Fruit fly (Drosophila melanogaster) whole organism, embryonic: Measurements from ENCODE around the gene Creld.

ENCODE experiments used
- B-H1 ChIP-seq: fragments of 200-800 bp; sonication (Bioruptor generic); IDR thresholded peaks from 3 replicates; pipeline ENCODE4 v1.3.6; 2022; ENCODE audit warnings: missing biosample characterization, missing genetic modification characterization
- BEAF-32 ChIP-seq: fragments of 200-800 bp; sonication (Bioruptor generic); optimal IDR thresholded peaks from 3 replicates; lab custom pipeline; 2017; ENCODE audit warnings: missing biosample characterization, missing genetic modification characterization, mild to moderate bottlenecking, moderate library complexity, missing genetic modification reagents
- C15 ChIP-seq: fragments of 200-800 bp; sonication (Bioruptor generic); IDR thresholded peaks from 3 replicates; pipeline ENCODE4 v1.3.6; 2022; ENCODE audit warnings: missing biosample characterization, missing genetic modification characterization
- CG10209 ChIP-seq: fragments of 200-800 bp; sonication (Bioruptor generic); optimal IDR thresholded peaks from 3 replicates; lab custom pipeline; 2017; ENCODE audit warnings: missing biosample characterization, mild to moderate bottlenecking, missing genetic modification characterization, missing genetic modification reagents
- CG12236 ChIP-seq: fragments of 200-800 bp; sonication (Bioruptor generic); optimal IDR thresholded peaks from 2 replicates; lab custom pipeline; 2016; ENCODE audit warnings: missing biosample characterization, missing genetic modification characterization
- CG1233 ChIP-seq: fragments of 200-800 bp; sonication (Bioruptor generic); optimal IDR thresholded peaks from 4 replicates; lab custom pipeline; 2018; ENCODE audit warnings: missing biosample characterization, mild to moderate bottlenecking, missing genetic modification characterization
- CG15011 ChIP-seq: fragments of 200-800 bp; sonication (Bioruptor generic); optimal IDR thresholded peaks from 3 replicates; lab custom pipeline; 2018; ENCODE audit warnings: missing biosample characterization, mild to moderate bottlenecking, missing genetic modification characterization
- CG1529 ChIP-seq: fragments of 200-800 bp; sonication (Bioruptor generic); optimal IDR thresholded peaks from 3 replicates; lab custom pipeline; 2018; ENCODE audit warnings: missing biosample characterization, missing genetic modification characterization
- CG17385 ChIP-seq: fragments of 200-800 bp; sonication (Bioruptor generic); optimal IDR thresholded peaks from 3 replicates; lab custom pipeline; 2018; ENCODE audit warnings: missing biosample characterization, mild to moderate bottlenecking, missing genetic modification characterization
- CG31365 ChIP-seq: fragments of 200-800 bp; sonication (Bioruptor generic); optimal IDR thresholded peaks from 2 replicates; lab custom pipeline; 2018; ENCODE audit warnings: missing biosample characterization, mild to moderate bottlenecking, missing genetic modification characterization
- CG6272 ChIP-seq: fragments of 200-800 bp; sonication (Bioruptor generic); IDR thresholded peaks from 2 replicates; pipeline ENCODE4 v1.3.6; 2022; ENCODE audit warnings: missing biosample characterization, missing genetic modification characterization
- CG6765 ChIP-seq: fragments of 200-800 bp; sonication (Bioruptor generic); optimal IDR thresholded peaks from 3 replicates; lab custom pipeline; 2017; ENCODE audit warnings: missing biosample characterization, mild to moderate bottlenecking, missing genetic modification characterization
- CG7839 ChIP-seq: fragments of 200-800 bp; sonication (Bioruptor generic); optimal IDR thresholded peaks from 3 replicates; lab custom pipeline; 2018; ENCODE audit warnings: missing biosample characterization, mild to moderate bottlenecking, missing genetic modification characterization, moderate library complexity
- CG8281 ChIP-seq: fragments of 200-800 bp; sonication (Bioruptor generic); optimal IDR thresholded peaks from 2 replicates; lab custom pipeline; 2018; ENCODE audit warnings: missing biosample characterization, mild to moderate bottlenecking, missing genetic modification characterization, moderate library complexity
- CG8924 ChIP-seq: fragments of 200-800 bp; optimal IDR thresholded peaks from 3 replicates; lab custom pipeline; 2019; ENCODE audit warnings: missing biosample characterization, mild to moderate bottlenecking, missing genetic modification characterization, moderate library complexity
- CG9797 ChIP-seq: fragments of 200-800 bp; sonication (Bioruptor generic); optimal IDR thresholded peaks from 3 replicates; lab custom pipeline; 2018; ENCODE audit warnings: missing biosample characterization, mild to moderate bottlenecking, missing genetic modification characterization
- Gsc ChIP-seq: fragments of 200-800 bp; sonication (Bioruptor generic); IDR thresholded peaks from 2 replicates; pipeline ENCODE4 v1.3.6; 2022; ENCODE audit warnings: missing biosample characterization, missing genetic modification characterization
- HmgZ ChIP-seq: fragments of 200-800 bp; sonication (Bioruptor generic); optimal IDR thresholded peaks from 2 replicates; lab custom pipeline; 2018; ENCODE audit warnings: missing biosample characterization, mild to moderate bottlenecking, missing genetic modification characterization
- MBD-R2 ChIP-seq: fragments of 200-800 bp; sonication (Bioruptor generic); IDR thresholded peaks from 2 replicates; pipeline ENCODE4 v1.3.6; 2022; ENCODE audit warnings: missing biosample characterization, missing genetic modification characterization
- MESR4 ChIP-seq: fragments of 200-800 bp; sonication (Bioruptor generic); optimal IDR thresholded peaks from 2 replicates; lab custom pipeline; 2018; ENCODE audit warnings: missing biosample characterization, mild to moderate bottlenecking, missing genetic modification characterization, moderate library complexity
- Max ChIP-seq: fragments of 200-800 bp; sonication (Bioruptor generic); optimal IDR thresholded peaks from 2 replicates; lab custom pipeline; 2016; ENCODE audit warnings: missing biosample characterization, mild to moderate bottlenecking, missing genetic modification characterization
- Med ChIP-seq: fragments of 200-800 bp; sonication (Bioruptor generic); peaks from one replicate; lab custom pipeline; 2016; ENCODE audit warnings: missing biosample characterization, missing genetic modification characterization, mild to moderate bottlenecking, inconsistent platforms, moderate library complexity
- Mes4 ChIP-seq: fragments of 200-800 bp; sonication (Bioruptor generic); optimal IDR thresholded peaks from 2 replicates; lab custom pipeline; 2016; ENCODE audit warnings: missing biosample characterization, missing genetic modification characterization
- Oli ChIP-seq: fragments of 200-800 bp; sonication (Bioruptor generic); optimal IDR thresholded peaks from 2 replicates; lab custom pipeline; 2018; ENCODE audit warnings: missing biosample characterization, mild to moderate bottlenecking, missing genetic modification characterization, moderate library complexity
- PHDP ChIP-seq: fragments of 200-800 bp; sonication (Bioruptor generic); optimal IDR thresholded peaks from 3 replicates; lab custom pipeline; 2018; ENCODE audit warnings: missing biosample characterization, mild to moderate bottlenecking, missing genetic modification characterization, moderate library complexity
- Pdp1 ChIP-seq, 2 experiments: fragments of 200-800 bp; sonication (Bioruptor generic); optimal IDR thresholded peaks; 3 replicates each; lab custom pipeline; 2016; ENCODE audit warnings: missing biosample characterization in 2 of 2, missing genetic modification characterization in 2 of 2, mild to moderate bottlenecking in 1 of 2, moderate library complexity in 1 of 2
- Sox102F ChIP-seq: fragments of 200-800 bp; sonication (Bioruptor generic); optimal IDR thresholded peaks from 2 replicates; lab custom pipeline; 2018; ENCODE audit warnings: missing biosample characterization, mild to moderate bottlenecking, missing genetic modification characterization, moderate library complexity
- Taf1 ChIP-seq: fragments of 200-800 bp; sonication (Bioruptor generic); IDR thresholded peaks from 2 replicates; pipeline ENCODE4 v1.3.6; 2022; ENCODE audit warnings: missing biosample characterization, missing genetic modification characterization
- ac ChIP-seq: fragments of 200-800 bp; sonication (Bioruptor generic); optimal IDR thresholded peaks from 3 replicates; lab custom pipeline; 2017; ENCODE audit warnings: missing biosample characterization, mild to moderate bottlenecking, missing genetic modification characterization
- bab2 ChIP-seq: fragments of 200-800 bp; sonication (Bioruptor generic); optimal IDR thresholded peaks from 2 replicates; lab custom pipeline; 2016; ENCODE audit warnings: missing biosample characterization, missing genetic modification characterization
- cas ChIP-seq: fragments of 200-800 bp; sonication (Bioruptor generic); IDR thresholded peaks from 2 replicates; pipeline ENCODE4 v1.3.6; 2022; ENCODE audit warnings: missing biosample characterization, missing genetic modification characterization
- crol ChIP-seq: fragments of 200-800 bp; sonication (Bioruptor generic); IDR thresholded peaks from 2 replicates; pipeline ENCODE4 v1.3.6; 2022; ENCODE audit warnings: missing biosample characterization, missing genetic modification characterization
- ewg ChIP-seq: fragments of 200-800 bp; sonication (Bioruptor generic); optimal IDR thresholded peaks from 3 replicates; lab custom pipeline; 2017; ENCODE audit warnings: mild to moderate bottlenecking, missing biosample characterization, missing genetic modification reagents, missing genetic modification characterization
- exex ChIP-seq: fragments of 200-800 bp; sonication (Bioruptor generic); optimal IDR thresholded peaks from 4 replicates; lab custom pipeline; 2018; ENCODE audit warnings: missing biosample characterization, mild to moderate bottlenecking, missing genetic modification characterization, moderate library complexity
- fu2 ChIP-seq: fragments of 200-800 bp; sonication (Bioruptor generic); optimal IDR thresholded peaks from 2 replicates; lab custom pipeline; 2016; ENCODE audit warnings: missing biosample characterization, missing genetic modification characterization
- gem ChIP-seq: fragments of 200-800 bp; sonication (Bioruptor generic); optimal IDR thresholded peaks from 2 replicates; lab custom pipeline; 2019; ENCODE audit warnings: missing biosample characterization, mild to moderate bottlenecking, missing genetic modification characterization, moderate library complexity
- hth ChIP-seq: fragments of >200 bp; optimal IDR thresholded peaks from 2 replicates; lab custom pipeline; 2017; ENCODE audit warnings: inconsistent platforms
- lab ChIP-seq: fragments of 200-800 bp; sonication (Bioruptor generic); optimal IDR thresholded peaks from 3 replicates; lab custom pipeline; 2017; ENCODE audit warnings: missing biosample characterization, missing genetic modification characterization, mild to moderate bottlenecking, moderate library complexity, missing genetic modification reagents
- lilli ChIP-seq: fragments of 200-800 bp; sonication (Bioruptor generic); optimal IDR thresholded peaks from 3 replicates; lab custom pipeline; 2016; ENCODE audit warnings: missing biosample characterization, missing genetic modification characterization
- mirr ChIP-seq: fragments of 200-800 bp; sonication (Bioruptor generic); optimal IDR thresholded peaks from 3 replicates; lab custom pipeline; 2018; ENCODE audit warnings: missing biosample characterization, mild to moderate bottlenecking, missing genetic modification characterization
- odd ChIP-seq: fragments of 200-800 bp; sonication (Bioruptor generic); optimal IDR thresholded peaks from 2 replicates; lab custom pipeline; 2017; ENCODE audit warnings: missing biosample characterization, mild to moderate bottlenecking, missing genetic modification characterization
- pfk ChIP-seq: fragments of 200-800 bp; sonication (Bioruptor generic); optimal IDR thresholded peaks from 2 replicates; lab custom pipeline; 2018; ENCODE audit warnings: missing biosample characterization, mild to moderate bottlenecking, missing genetic modification characterization, moderate library complexity
- ro ChIP-seq: fragments of 200-800 bp; sonication (Bioruptor generic); IDR thresholded peaks from 2 replicates; pipeline ENCODE4 v1.3.6; 2022; ENCODE audit warnings: missing biosample characterization, missing genetic modification characterization
- slbo ChIP-seq: fragments of 200-800 bp; sonication (Bioruptor generic); IDR thresholded peaks from 2 replicates; pipeline ENCODE4 v1.3.6; 2022; ENCODE audit warnings: missing biosample characterization, missing genetic modification characterization
- ssp ChIP-seq: fragments of 200-800 bp; sonication (Bioruptor generic); IDR thresholded peaks from 2 replicates; pipeline ENCODE4 v1.3.6; 2022; ENCODE audit warnings: missing biosample characterization, missing genetic modification characterization
- stc ChIP-seq: fragments of 200-800 bp; sonication (Bioruptor generic); IDR thresholded peaks from 2 replicates; pipeline ENCODE4 v1.3.6; 2022; ENCODE audit warnings: missing biosample characterization, missing genetic modification characterization
- sug ChIP-seq: fragments of 200-800 bp; optimal IDR thresholded peaks from 2 replicates; lab custom pipeline; 2019; ENCODE audit warnings: missing biosample characterization, mild to moderate bottlenecking, missing genetic modification characterization, moderate library complexity

Creld gene

dm6 chr2L:71457-71856 lies 30.7 kb upstream of the Creld start, which contains the start of gene galectin:
TSS of gene galectin (plus strand) at chr2L:71757.
- no peak for TF ChIP-seq Taf1 (GFP tag; lab: Robert Waterston, UW)
- peak; percentile 33 for TF ChIP-seq mirr (GFP tag; lab: Kevin White, UChicago)
- TF ChIP-seq lab (GFP tag; lab: Kevin White, UChicago) = peak; percentile 27
- TF ChIP-seq exex = peak; percentile 36
- TF ChIP-seq sug (tag; lab: Kevin White, UChicago) = peak; percentile 21

DNA sequence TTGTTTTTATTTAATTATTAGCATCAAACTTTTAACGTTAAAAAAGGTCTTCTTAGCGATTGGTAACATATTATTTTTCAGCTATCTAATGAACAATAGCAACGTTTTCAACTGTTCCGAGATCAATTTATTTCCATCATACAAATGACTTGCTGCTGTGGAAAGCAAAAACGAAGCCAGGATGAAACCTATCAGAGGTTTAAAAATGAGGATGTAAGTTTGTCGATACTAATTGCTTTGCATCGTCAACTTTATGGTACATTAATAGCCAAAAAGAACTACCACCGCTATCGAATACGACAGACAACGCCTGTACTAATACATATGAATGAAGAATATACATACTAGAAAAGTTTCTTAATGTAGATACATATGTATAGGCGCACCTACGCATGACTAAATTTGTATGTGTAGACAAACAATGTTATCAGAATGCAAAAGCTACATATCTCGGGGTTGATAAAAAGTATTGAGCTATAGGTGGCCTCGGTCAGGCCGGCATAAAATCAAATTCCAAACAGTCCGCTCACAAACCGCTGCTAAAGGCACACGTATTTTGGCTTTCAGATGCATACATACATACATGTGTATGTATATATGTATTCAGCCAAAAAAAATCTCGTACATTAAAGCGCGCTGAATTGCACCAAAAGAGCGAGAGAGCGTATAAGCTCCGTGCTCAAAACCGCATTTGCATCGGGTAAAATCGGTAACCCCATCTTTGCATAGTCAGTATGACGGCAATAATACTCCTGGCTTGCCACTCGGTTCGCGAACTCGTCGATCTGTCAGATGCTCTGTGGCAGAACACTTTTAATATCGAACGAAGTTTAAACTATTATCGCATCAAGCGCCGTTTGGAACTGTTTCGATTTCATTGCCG lies 30.1 kb upstream of the Creld start:
- TF ChIP-seq CG12236 (GFP tag; lab: Kevin White, UChicago) (no peak), Sox102F (GFP tag; lab: Kevin White, UChicago) (no peak), sug (tag; lab: Kevin White, UChicago) (peak; percentile 24), bab2 (GFP tag; lab: Kevin White, UChicago) (no peak), ro (GFP tag; lab: Robert Waterston, UW) (no peak), BEAF-32 (GFP tag; lab: Kevin White, UChicago) (peak; percentile 54), CG6272 (no peak), CG9797 (GFP tag; lab: Kevin White, UChicago) (no peak), stc (GFP tag; lab: Robert Waterston, UW) (no peak), CG7839 (tag; lab: Kevin White, UChicago) (no peak), lab (GFP tag; lab: Kevin White, UChicago) (no peak), C15 (GFP tag; lab: Robert Waterston, UW) (no peak), CG17385 (GFP tag; lab: Kevin White, UChicago) (no peak), CG8924 (tag; lab: Kevin White, UChicago) (no peak), Mes4 (GFP tag; lab: Kevin White, UChicago) (no peak), HmgZ (tag; lab: Kevin White, UChicago) (no peak), CG15011 (GFP tag; lab: Kevin White, UChicago) (no peak), fu2 (GFP tag; lab: Kevin White, UChicago) (no peak), Pdp1 (GFP tag; optimal IDR thresholded peaks at IDR 0.05; lab: Kevin White, UChicago) (peak in 1 of 2 experiments; percentile 88), cas (GFP tag; lab: Robert Waterston, UW) (no peak), lilli (GFP tag; lab: Kevin White, UChicago) (no peak), CG1529 (GFP tag; lab: Kevin White, UChicago) (no peak), PHDP (tag; lab: Kevin White, UChicago) (no peak), Med (GFP tag; lab: Kevin White, UChicago) (peak; percentile 77), MESR4 (no peak), ac (no peak), slbo (GFP tag; lab: Robert Waterston, UW) (no peak), CG10209 (no peak), Max (GFP tag; lab: Kevin White, UChicago) (no peak), odd (GFP tag; lab: Kevin White, UChicago) (no peak), CG31365 (tag; lab: Kevin White, UChicago) (no peak), CG6765 (GFP tag; lab: Kevin White, UChicago) (peak; percentile 14), pfk (GFP tag; lab: Kevin White, UChicago) (no peak), gem (tag; lab: Kevin White, UChicago) (peak; percentile 3), ewg (GFP tag; lab: Kevin White, UChicago) (peak; percentile 35), MBD-R2 (GFP tag; lab: Robert Waterston, UW) (no peak; the same call in 1 of the 2 replicates), Gsc (GFP tag; lab: Robert Waterston, UW) (no peak), hth (no peak), CG1233 (GFP tag; lab: Kevin White, UChicago) (no peak), CG8281 (tag; lab: Kevin White, UChicago) (no peak), ssp (GFP tag; lab: Robert Waterston, UW) (no peak), Oli (tag; lab: Kevin White, UChicago) (no peak), B-H1 (GFP tag; lab: Robert Waterston, UW) (no peak), crol (GFP tag; lab: Robert Waterston, UW) (no peak)
